Fruit fly (Drosophila melanogaster) whole organism, embryonic: ENCODE data around the gene Dph5.
A peak's percentile ranks its signal among the peaks of the same experiment; 100 is the strongest.

Source experiments
- Asciz ChIP-seq: fragments of 200-800 bp; sonication (Bioruptor generic); optimal IDR thresholded peaks from 2 replicates; lab custom pipeline; 2017; ENCODE audit warnings: missing biosample characterization, mild to moderate bottlenecking, missing genetic modification characterization, missing genetic modification reagents
- BEAF-32 ChIP-seq: fragments of 200-800 bp; sonication (Bioruptor generic); optimal IDR thresholded peaks from 3 replicates; lab custom pipeline; 2017; ENCODE audit warnings: missing biosample characterization, missing genetic modification characterization, mild to moderate bottlenecking, moderate library complexity, missing genetic modification reagents
- Blimp-1 ChIP-seq: fragments of 200-800 bp; sonication (Bioruptor generic); optimal IDR thresholded peaks from 3 replicates; lab custom pipeline; 2018; ENCODE audit warnings: missing biosample characterization, missing genetic modification characterization, mild to moderate bottlenecking, moderate library complexity, missing genetic modification reagents
- CG10431 ChIP-seq: fragments of 200-800 bp; sonication (Bioruptor generic); optimal IDR thresholded peaks from 3 replicates; lab custom pipeline; 2018; ENCODE audit warnings: missing biosample characterization, mild to moderate bottlenecking, missing genetic modification characterization
- CG10959 ChIP-seq: fragments of 200-800 bp; sonication (Bioruptor generic); IDR thresholded peaks from 2 replicates; pipeline ENCODE4 v1.3.6; 2022; ENCODE audit warnings: missing biosample characterization, missing genetic modification characterization
- CG11723 ChIP-seq: fragments of 200-800 bp; sonication (Bioruptor generic); optimal IDR thresholded peaks from 2 replicates; lab custom pipeline; 2017; ENCODE audit warnings: missing biosample characterization, mild to moderate bottlenecking, missing genetic modification characterization
- CG12744 ChIP-seq: fragments of 200-800 bp; sonication (Bioruptor generic); optimal IDR thresholded peaks from 2 replicates; lab custom pipeline; 2016; ENCODE audit warnings: missing biosample characterization, missing genetic modification characterization
- CG12769 ChIP-seq: fragments of 200-800 bp; sonication (Bioruptor generic); optimal IDR thresholded peaks from 2 replicates; lab custom pipeline; 2019; ENCODE audit warnings: missing biosample characterization, mild to moderate bottlenecking, missing genetic modification characterization, moderate library complexity
- CG12942 ChIP-seq: fragments of 200-800 bp; sonication (Bioruptor generic); optimal IDR thresholded peaks from 3 replicates; lab custom pipeline; 2016; ENCODE audit warnings: missing biosample characterization, missing genetic modification characterization
- CG15479 ChIP-seq: fragments of 200-800 bp; sonication (Bioruptor generic); optimal IDR thresholded peaks from 3 replicates; lab custom pipeline; 2019; ENCODE audit warnings: missing biosample characterization, mild to moderate bottlenecking, missing genetic modification characterization, moderate library complexity
- CG15514 ChIP-seq: fragments of 200-800 bp; sonication (Bioruptor generic); optimal IDR thresholded peaks from 3 replicates; lab custom pipeline; 2017; ENCODE audit warnings: missing biosample characterization, missing genetic modification characterization, mild to moderate bottlenecking, moderate library complexity, missing genetic modification reagents
- CG17361 ChIP-seq: fragments of 200-800 bp; sonication (Bioruptor generic); IDR thresholded peaks from 3 replicates; pipeline ENCODE4 v1.3.6; 2022; ENCODE audit warnings: missing biosample characterization, missing genetic modification characterization
- CG18764 ChIP-seq: fragments of 200-800 bp; sonication (Bioruptor generic); optimal IDR thresholded peaks from 3 replicates; lab custom pipeline; 2016; ENCODE audit warnings: missing biosample characterization, missing genetic modification characterization
- CG3065 ChIP-seq: fragments of 200-800 bp; sonication (Bioruptor generic); optimal IDR thresholded peaks from 2 replicates; lab custom pipeline; 2016; ENCODE audit warnings: missing biosample characterization, missing genetic modification characterization
- CG3163 ChIP-seq: fragments of 200-800 bp; sonication (Bioruptor generic); optimal IDR thresholded peaks from 3 replicates; lab custom pipeline; 2016; ENCODE audit warnings: missing biosample characterization, missing genetic modification characterization
- CG4404 ChIP-seq: fragments of 200-800 bp; sonication (Bioruptor generic); IDR thresholded peaks from 2 replicates; pipeline ENCODE4 v1.3.6; 2022; ENCODE audit warnings: missing biosample characterization, missing genetic modification characterization
- CG4617 ChIP-seq: fragments of 200-800 bp; sonication (Bioruptor generic); optimal IDR thresholded peaks from 3 replicates; lab custom pipeline; 2016; ENCODE audit warnings: missing biosample characterization, missing genetic modification characterization, borderline replicate concordance
- CG5953 ChIP-seq: fragments of 200-800 bp; sonication (Bioruptor generic); IDR thresholded peaks from 2 replicates; pipeline ENCODE4 v1.3.6; 2022; ENCODE audit warnings: missing biosample characterization, missing genetic modification characterization
- CG6254 ChIP-seq: fragments of 200-800 bp; sonication (Bioruptor generic); optimal IDR thresholded peaks from 3 replicates; lab custom pipeline; 2017; ENCODE audit warnings: mild to moderate bottlenecking, missing biosample characterization, missing genetic modification reagents, missing genetic modification characterization
- CG7556 ChIP-seq: fragments of 200-800 bp; sonication (Bioruptor generic); optimal IDR thresholded peaks from 2 replicates; lab custom pipeline; 2017; ENCODE audit warnings: missing biosample characterization, mild to moderate bottlenecking, missing genetic modification characterization
- CG8089 ChIP-seq: fragments of 200-800 bp; sonication (Bioruptor generic); optimal IDR thresholded peaks from 3 replicates; lab custom pipeline; 2016; ENCODE audit warnings: missing biosample characterization, missing genetic modification characterization
- CG8281 ChIP-seq: fragments of 200-800 bp; sonication (Bioruptor generic); optimal IDR thresholded peaks from 2 replicates; lab custom pipeline; 2018; ENCODE audit warnings: missing biosample characterization, mild to moderate bottlenecking, missing genetic modification characterization, moderate library complexity
- CG8290 ChIP-seq, 3 experiments: fragments of 200-800 bp; sonication (Bioruptor generic); optimal IDR thresholded peaks; 2 replicates each; lab custom pipeline; 2016 to 2019; ENCODE audit warnings: missing biosample characterization in 3 of 3, missing genetic modification characterization in 3 of 3, mild to moderate bottlenecking in 2 of 3, moderate library complexity in 1 of 3
- CG9609 ChIP-seq: fragments of 200-800 bp; sonication (Bioruptor generic); optimal IDR thresholded peaks from 3 replicates; lab custom pipeline; 2016; ENCODE audit warnings: missing biosample characterization, missing genetic modification characterization
- CG9932 ChIP-seq: fragments of 200-800 bp; sonication (Bioruptor generic); IDR thresholded peaks from 2 replicates; pipeline ENCODE4 v1.3.6; 2022; ENCODE audit warnings: missing biosample characterization, missing genetic modification characterization
- Chrac-16 ChIP-seq: fragments of 200-800 bp; sonication (Bioruptor generic); optimal IDR thresholded peaks from 3 replicates; lab custom pipeline; 2016; ENCODE audit warnings: missing biosample characterization, missing genetic modification characterization
- CkIIα-i1 ChIP-seq: fragments of 200-800 bp; sonication (Bioruptor generic); IDR thresholded peaks from 2 replicates; pipeline ENCODE4 v1.3.6; 2022; ENCODE audit warnings: missing biosample characterization, missing genetic modification characterization
- H2.0 ChIP-seq: fragments of 200-800 bp; sonication (Bioruptor generic); IDR thresholded peaks from 2 replicates; pipeline ENCODE4 v1.3.6; 2022; ENCODE audit warnings: missing biosample characterization, missing genetic modification characterization
- HmgZ ChIP-seq: fragments of 200-800 bp; sonication (Bioruptor generic); optimal IDR thresholded peaks from 2 replicates; lab custom pipeline; 2018; ENCODE audit warnings: missing biosample characterization, mild to moderate bottlenecking, missing genetic modification characterization
- Max ChIP-seq: fragments of 200-800 bp; sonication (Bioruptor generic); optimal IDR thresholded peaks from 2 replicates; lab custom pipeline; 2016; ENCODE audit warnings: missing biosample characterization, mild to moderate bottlenecking, missing genetic modification characterization
- Myb ChIP-seq: fragments of 200-800 bp; sonication (Bioruptor generic); optimal IDR thresholded peaks from 2 replicates; lab custom pipeline; 2016; ENCODE audit warnings: missing biosample characterization, missing genetic modification characterization
- Scr ChIP-seq: fragments of 200-800 bp; sonication (Bioruptor generic); IDR thresholded peaks from 2 replicates; pipeline ENCODE4 v1.3.6; 2022; ENCODE audit warnings: missing biosample characterization, missing genetic modification characterization; ENCODE audit not compliant: partially characterized antibody
- Xbp1 ChIP-seq: fragments of 200-800 bp; sonication (Bioruptor generic); optimal IDR thresholded peaks from 3 replicates; lab custom pipeline; 2016; ENCODE audit warnings: missing biosample characterization, mild to moderate bottlenecking, missing genetic modification characterization
- ac ChIP-seq: fragments of 200-800 bp; sonication (Bioruptor generic); optimal IDR thresholded peaks from 3 replicates; lab custom pipeline; 2017; ENCODE audit warnings: missing biosample characterization, mild to moderate bottlenecking, missing genetic modification characterization
- dimm ChIP-seq: fragments of 200-800 bp; sonication (Bioruptor generic); IDR thresholded peaks from 2 replicates; pipeline ENCODE4 v1.3.6; 2022; ENCODE audit warnings: missing biosample characterization, missing genetic modification characterization
- her ChIP-seq: fragments of 200-800 bp; sonication (Bioruptor generic); optimal IDR thresholded peaks from 2 replicates; lab custom pipeline; 2016; ENCODE audit warnings: missing biosample characterization, missing genetic modification characterization
- lab ChIP-seq: fragments of 200-800 bp; sonication (Bioruptor generic); optimal IDR thresholded peaks from 3 replicates; lab custom pipeline; 2017; ENCODE audit warnings: missing biosample characterization, missing genetic modification characterization, mild to moderate bottlenecking, moderate library complexity, missing genetic modification reagents
- lov ChIP-seq, 2 experiments: fragments of 200-800 bp in 1 of 2; fragments of >200 bp in 1 of 2; sonication (Bioruptor generic) in 1 of 2; IDR thresholded peaks in 1 of 2; optimal IDR thresholded peaks in 1 of 2; 2 replicates in 1 of 2; 3 replicates in 1 of 2; pipeline versions ENCODE4 v1.3.6 to Lab custom; 2017 to 2022; ENCODE audit warnings: missing biosample characterization in 1 of 2, missing genetic modification characterization in 1 of 2
- nau ChIP-seq: fragments of 200-800 bp; sonication (Bioruptor generic); optimal IDR thresholded peaks from 3 replicates; lab custom pipeline; 2017; ENCODE audit warnings: missing biosample characterization, mild to moderate bottlenecking, missing genetic modification characterization, missing genetic modification reagents
- nmo ChIP-seq: fragments of 200-800 bp; sonication (Bioruptor generic); optimal IDR thresholded peaks from 2 replicates; lab custom pipeline; 2018; ENCODE audit warnings: missing biosample characterization, mild to moderate bottlenecking, missing genetic modification characterization, moderate library complexity
- nom ChIP-seq: fragments of 200-800 bp; sonication (Bioruptor generic); optimal IDR thresholded peaks from 2 replicates; lab custom pipeline; 2017; ENCODE audit warnings: missing biosample characterization, missing genetic modification characterization, mild to moderate bottlenecking, moderate library complexity, missing genetic modification reagents
- otp ChIP-seq: fragments of 200-800 bp; sonication (Bioruptor generic); IDR thresholded peaks from 3 replicates; pipeline ENCODE4, ENCODE4 v1.3.6; 2022; ENCODE audit warnings: missing biosample characterization, missing genetic modification characterization
- peb ChIP-seq: fragments of 200-800 bp; sonication (Bioruptor generic); IDR thresholded peaks from 2 replicates; pipeline ENCODE4 v1.3.6; 2022; ENCODE audit warnings: missing biosample characterization, missing genetic modification characterization
- sc ChIP-seq, 3 experiments: fragments of >200 bp in 2 of 3; fragments of 200-800 bp in 1 of 3; sonication (Bioruptor generic) in 1 of 3; optimal IDR thresholded peaks; 2 replicates in 2 of 3; 3 replicates in 1 of 3; lab custom pipeline; 2017; ENCODE audit warnings: mild to moderate bottlenecking in 1 of 3, missing biosample characterization in 1 of 3, missing genetic modification characterization in 1 of 3, missing genetic modification reagents in 1 of 3
- sima ChIP-seq: fragments of 200-800 bp; sonication (Bioruptor generic); optimal IDR thresholded peaks from 2 replicates; lab custom pipeline; 2016; ENCODE audit warnings: missing biosample characterization, missing genetic modification characterization
- tio ChIP-seq: fragments of 200-800 bp; sonication (Bioruptor generic); optimal IDR thresholded peaks from 2 replicates; lab custom pipeline; 2017; ENCODE audit warnings: missing biosample characterization, missing genetic modification characterization, inconsistent platforms
- zen2 ChIP-seq: fragments of 200-800 bp; sonication (Bioruptor generic); IDR thresholded peaks from 3 replicates; pipeline ENCODE4 v1.3.6; 2022; ENCODE audit warnings: missing biosample characterization, missing genetic modification characterization; ENCODE audit not compliant: partially characterized antibody

Gene Dph5

dm6 chr3R:22625514-22626333, 42.7 kb upstream of the Dph5 start (continued):
- TF ChIP-seq Xbp1 (GFP tag; lab: Kevin White, UChicago) (peak; percentile 26), CG8089 (GFP tag; lab: Kevin White, UChicago) (no peak), CG8290 (GFP tag; optimal IDR thresholded peaks at IDR 0.05; lab: Kevin White, UChicago) (no peak), CG8290 (tag; optimal IDR thresholded peaks at IDR 0.05; lab: Kevin White, UChicago) (no peak), CG18764 (GFP tag; lab: Kevin White, UChicago) (peak; percentile 6), zen2 (no peak), CG3065 (GFP tag; lab: Kevin White, UChicago) (no peak), nom (GFP tag; lab: Kevin White, UChicago) (no peak), H2.0 (GFP tag; lab: Robert Waterston, UW) (no peak), Scr (GFP tag; lab: Robert Waterston, UW) (no peak), Max (GFP tag; lab: Kevin White, UChicago) (peak; percentile 13), Myb (GFP tag; lab: Kevin White, UChicago) (no peak), CG9609 (GFP tag; lab: Kevin White, UChicago) (no peak), nmo (GFP tag; lab: Kevin White, UChicago) (peak; percentile 76), CG9932 (GFP tag; lab: Robert Waterston, UW) (no peak), Chrac-16 (GFP tag; lab: Kevin White, UChicago) (no peak), ac (GFP tag; lab: Kevin White, UChicago) (no peak), Asciz (GFP tag; lab: Kevin White, UChicago) (peak; percentile 50), CG12769 (tag; lab: Kevin White, UChicago) (peak; percentile 15), HmgZ (tag; lab: Kevin White, UChicago) (no peak), peb (GFP tag; lab: Robert Waterston, UW) (no peak), CG6254 (peak; percentile 64), CG4404 (GFP tag; lab: Robert Waterston, UW) (no peak), CG12744 (GFP tag; lab: Kevin White, UChicago) (no peak), Blimp-1 (GFP tag; lab: Kevin White, UChicago) (peak; percentile 54), her (GFP tag; lab: Kevin White, UChicago) (no peak), CG15514 (GFP tag; lab: Kevin White, UChicago) (no peak), sima (GFP tag; lab: Kevin White, UChicago) (no peak), CG11723 (GFP tag; lab: Kevin White, UChicago) (peak; percentile 8), CkIIα-i1 (GFP tag; lab: Robert Waterston, UW) (no peak), CG10431 (GFP tag; lab: Kevin White, UChicago) (no peak), BEAF-32 (GFP tag; lab: Kevin White, UChicago) (no peak), otp (GFP tag; lab: Robert Waterston, UW) (0 out of 3 replicates have a peak, but pooled peaks have one; percentile 16), CG15479 (GFP tag; lab: Kevin White, UChicago) (no peak), CG3163 (GFP tag; lab: Kevin White, UChicago) (no peak), dimm (GFP tag; lab: Robert Waterston, UW) (no peak), CG8281 (no peak), lov (optimal IDR thresholded peaks at IDR 0.05; lab: Kevin White, UChicago) (no peak), lov (GFP tag; IDR thresholded peaks at IDR 0.05; lab: Robert Waterston, UW) (no peak), CG12942 (no peak), nau (GFP tag; lab: Kevin White, UChicago) (peak; percentile 32), CG4617 (GFP tag; lab: Kevin White, UChicago) (no peak), CG5953 (GFP tag; lab: Robert Waterston, UW) (no peak), tio (peak; percentile 56), CG7556 (peak; percentile 65), lab (GFP tag; lab: Kevin White, UChicago) (peak; percentile 11), CG10959 (GFP tag; lab: Robert Waterston, UW) (no peak), CG17361 (GFP tag; lab: Robert Waterston, UW) (peak; percentile 73; the same call in 2 of the 3 replicates), sc (optimal IDR thresholded peaks at IDR 0.05; lab: Kevin White, UChicago) (no peak), sc (GFP tag; optimal IDR thresholded peaks at IDR 0.05; lab: Kevin White, UChicago) (peak; percentile 54)
